Fruit fly (Drosophila melanogaster): ENCODE measurements around the gene Nost.

DNA sequence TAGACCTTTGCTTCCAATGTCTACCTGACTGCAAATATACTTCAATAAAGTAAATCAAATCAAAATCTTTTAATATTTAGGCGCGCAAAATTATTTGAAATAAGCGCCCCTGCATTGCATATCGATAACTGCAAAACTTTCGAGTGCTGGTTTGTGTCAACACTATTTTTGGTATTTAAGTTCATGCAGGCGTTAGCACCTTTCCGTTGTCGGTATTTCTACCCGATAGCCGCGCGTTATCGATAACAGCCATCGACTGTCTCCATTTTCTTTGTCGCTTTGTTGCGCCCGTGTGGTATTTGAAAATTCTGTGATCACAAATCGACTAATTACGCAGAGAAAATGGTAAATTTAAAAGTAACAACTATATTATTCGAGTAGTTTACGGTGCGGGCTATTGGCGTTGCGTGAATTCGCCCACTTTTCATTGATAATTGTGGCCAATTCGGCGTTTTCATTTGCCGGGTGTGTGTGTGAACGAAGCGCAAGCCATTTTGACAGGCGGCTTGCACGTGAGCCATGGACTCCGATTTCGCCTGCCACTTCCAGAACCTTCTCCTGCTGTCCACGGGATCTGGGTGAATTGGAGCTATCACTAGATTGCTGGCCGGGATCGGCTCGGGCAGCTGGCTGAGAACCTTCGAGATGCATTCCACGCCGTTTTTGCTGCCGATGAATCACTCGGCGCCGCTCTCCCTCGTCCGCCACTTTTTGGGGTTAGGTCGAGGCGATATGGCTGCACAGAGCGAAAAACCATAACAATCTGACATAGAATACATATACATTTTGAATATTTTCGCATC, 59.5 kb downstream of the Nost start, which contains the start of gene CCT2:
- no peak for TF ChIP-seq woc (GFP tag; optimal IDR thresholded peaks at IDR 0.05)
- TF ChIP-seq tai (GFP tag; optimal IDR thresholded peaks at IDR 0.05) = no peak
- no peak for TF ChIP-seq pan (optimal IDR thresholded peaks at IDR 0.05)
- TF ChIP-seq usp (GFP tag; optimal IDR thresholded peaks at IDR 0.05) = no peak
- TF ChIP-seq h (GFP tag; optimal IDR thresholded peaks at IDR 0.05) = no peak
- TF ChIP-seq Abd-B (GFP tag; optimal IDR thresholded peaks at IDR 0.05) = no peak
- TF ChIP-seq Hr83 (GFP tag; optimal IDR thresholded peaks at IDR 0.05; ENCODE audit: poor library complexity, severe bottlenecking) = no peak
- TF ChIP-seq lola (GFP tag; optimal IDR thresholded peaks at IDR 0.05) = no peak
- TF ChIP-seq sage (GFP tag; optimal IDR thresholded peaks at IDR 0.05) = no peak
- no peak for TF ChIP-seq OdsH (GFP tag; optimal IDR thresholded peaks at IDR 0.05)

Data from whole organism, wandering third instar larva.